Worm (Caenorhabditis elegans) whole organism, young adult: ENCODE results near the gene str-188.

ENCODE experiments used
- C06A6.2 ChIP-seq: fragments of 200-800 bp; sonication (Bioruptor generic); conservative IDR thresholded peaks from 2 replicates; pipeline ENCODE4 v1.3.6; 2022; ENCODE audit warnings: missing genetic modification characterization, missing compliant biosample characterization
- F23B12.7 ChIP-seq: sonication (generic microtip); optimal IDR thresholded peaks from 2 replicates; lab custom pipeline; 2017; ENCODE audit warnings: missing genetic modification characterization, mild to moderate bottlenecking, missing compliant biosample characterization, antibody characterized with exemption, moderate library complexity; ENCODE audit not compliant: insufficient read depth
- F37B4.10 ChIP-seq: fragments of 200-800 bp; sonication (Bioruptor generic); IDR thresholded peaks from 2 replicates; pipeline ENCODE4 v1.3.6; 2022; ENCODE audit warnings: missing genetic modification characterization, missing compliant biosample characterization
- F39B2.1 ChIP-seq: fragments of 200-800 bp; sonication (Bioruptor generic); IDR thresholded peaks from 2 replicates; pipeline ENCODE4 v1.3.6; 2022; ENCODE audit warnings: missing genetic modification reagents, missing genetic modification characterization, missing compliant biosample characterization
- F52B5.7 ChIP-seq: sonication (generic microtip); optimal IDR thresholded peaks from 2 replicates; lab custom pipeline; 2016; ENCODE audit warnings: mild to moderate bottlenecking, missing genetic modification characterization, missing compliant biosample characterization
- F55B11.4 ChIP-seq: sonication (generic microtip); optimal IDR thresholded peaks from 2 replicates; lab custom pipeline; 2016; ENCODE audit warnings: missing compliant biosample characterization, missing genetic modification characterization, borderline replicate concordance; ENCODE audit not compliant: insufficient read depth
- F57A8.1 ChIP-seq: fragments of 200-800 bp; sonication (Bioruptor generic); optimal IDR thresholded peaks from 2 replicates; lab custom pipeline; 2018; ENCODE audit warnings: mild to moderate bottlenecking, missing genetic modification characterization, moderate library complexity, missing compliant biosample characterization
- Y79H2A.3 ChIP-seq: fragments of 200-800 bp; sonication (Bioruptor generic); conservative IDR thresholded peaks from 2 replicates; pipeline ENCODE4 v1.3.6; 2022; ENCODE audit warnings: missing genetic modification reagents, missing genetic modification characterization, missing compliant biosample characterization
- ZK185.1 ChIP-seq: sonication (generic microtip); optimal IDR thresholded peaks from 2 replicates; lab custom pipeline; 2016; ENCODE audit warnings: mild to moderate bottlenecking, missing genetic modification characterization, missing compliant biosample characterization; ENCODE audit not compliant: poor library complexity, severe bottlenecking
- aptf-3 ChIP-seq: fragments of 200-800 bp; sonication (Bioruptor generic); IDR thresholded peaks from 2 replicates; pipeline ENCODE4 v1.3.6; 2022; ENCODE audit warnings: missing genetic modification characterization, missing compliant biosample characterization
- cebp-1 ChIP-seq, 2 experiments: fragments of 200-800 bp in 1 of 2; sonication (Bioruptor generic) in 1 of 2; sonication (generic microtip) in 1 of 2; IDR thresholded peaks in 1 of 2; optimal IDR thresholded peaks in 1 of 2; 2 replicates each; pipeline versions ENCODE4 v1.3.6 to Lab custom; 2017 to 2022; ENCODE audit warnings: missing compliant biosample characterization in 2 of 2, missing genetic modification characterization in 2 of 2, mild to moderate bottlenecking in 1 of 2, missing genetic modification reagents in 1 of 2, moderate library complexity in 1 of 2
- ceh-91 ChIP-seq: fragments of 200-800 bp; sonication (Bioruptor generic); IDR thresholded peaks from 2 replicates; pipeline ENCODE4 v1.3.6; 2022; ENCODE audit warnings: missing genetic modification reagents, missing genetic modification characterization, missing compliant biosample characterization
- chd-7 ChIP-seq: sonication (generic microtip); optimal IDR thresholded peaks from 2 replicates; lab custom pipeline; 2016; ENCODE audit warnings: mild to moderate bottlenecking, missing genetic modification characterization, moderate library complexity, missing compliant biosample characterization
- die-1 ChIP-seq: sonication (generic microtip); optimal IDR thresholded peaks from 2 replicates; lab custom pipeline; 2016; ENCODE audit warnings: missing genotype, mild to moderate bottlenecking, missing genetic modification characterization, missing compliant biosample characterization
- ets-4 ChIP-seq: fragments of 200-800 bp; sonication (Bioruptor generic); optimal IDR thresholded peaks from 2 replicates; lab custom pipeline; 2018; ENCODE audit warnings: mild to moderate bottlenecking, missing genetic modification characterization, missing compliant biosample characterization
- gei-17 ChIP-seq: fragments of 200-800 bp; sonication (Bioruptor generic); optimal IDR thresholded peaks from 2 replicates; lab custom pipeline; 2018; ENCODE audit warnings: mild to moderate bottlenecking, missing genetic modification characterization, missing compliant biosample characterization
- hmg-20 ChIP-seq: fragments of 200-800 bp; sonication (Bioruptor generic); IDR thresholded peaks from 2 replicates; pipeline ENCODE4 v1.3.6; 2022; ENCODE audit warnings: missing genetic modification reagents, missing genetic modification characterization, missing compliant biosample characterization
- hrde-1 ChIP-seq: sonication (generic microtip); optimal IDR thresholded peaks from 2 replicates; lab custom pipeline; 2016; ENCODE audit warnings: missing genetic modification characterization, mild to moderate bottlenecking, missing compliant biosample characterization, moderate library complexity, missing genotype, missing genetic modification reagents, borderline replicate concordance
- lag-1 ChIP-seq: fragments of 200-800 bp; sonication (Bioruptor generic); IDR thresholded peaks from 2 replicates; pipeline ENCODE4 v1.3.6; 2022; ENCODE audit warnings: missing genetic modification reagents, missing genetic modification characterization, missing compliant biosample characterization
- lin-54 ChIP-seq: fragments of 200-800 bp; sonication (Bioruptor generic); optimal IDR thresholded peaks from 2 replicates; lab custom pipeline; 2018; ENCODE audit warnings: mild to moderate bottlenecking, missing genetic modification characterization, missing compliant biosample characterization
- madf-10 ChIP-seq: sonication (generic microtip); optimal IDR thresholded peaks from 2 replicates; lab custom pipeline; 2016; ENCODE audit warnings: mild to moderate bottlenecking, missing genetic modification characterization, missing compliant biosample characterization
- madf-6 ChIP-seq: fragments of 200-800 bp; sonication (Bioruptor generic); IDR thresholded peaks from 2 replicates; pipeline ENCODE4 v1.3.6; 2022; ENCODE audit warnings: missing genetic modification reagents, missing genetic modification characterization, missing compliant biosample characterization
- nfya-2 ChIP-seq: fragments of 200-800 bp; sonication (Bioruptor generic); IDR thresholded peaks from 2 replicates; pipeline ENCODE4 v1.3.6; 2022; ENCODE audit warnings: missing genetic modification reagents, missing genetic modification characterization, missing compliant biosample characterization
- nhr-80 ChIP-seq: sonication (generic microtip); optimal IDR thresholded peaks from 2 replicates; lab custom pipeline; 2016; ENCODE audit warnings: missing genetic modification characterization, missing compliant biosample characterization
- pha-4 ChIP-seq: fragments of 150-350 bp; sonication (generic microtip); optimal IDR thresholded peaks from 2 replicates; lab custom pipeline; 2014; ENCODE audit warnings: missing biosample characterization, missing genetic modification reagents, missing genetic modification characterization
- sea-2 ChIP-seq: fragments of 200-800 bp; sonication (Bioruptor generic); IDR thresholded peaks from 2 replicates; pipeline ENCODE4 v1.3.6; 2022; ENCODE audit warnings: missing genetic modification characterization, missing compliant biosample characterization
- snpc-3.4 ChIP-seq: sonication (generic microtip); optimal IDR thresholded peaks from 2 replicates; lab custom pipeline; 2017; ENCODE audit warnings: missing genetic modification characterization, mild to moderate bottlenecking, missing compliant biosample characterization, antibody characterized with exemption, moderate library complexity, missing genotype, missing genetic modification reagents
- snpc-4 ChIP-seq, 5 experiments: fragments of 150-350 bp in 1 of 5; sonication (generic microtip) in 4 of 5; optimal IDR thresholded peaks; 2 replicates each; lab custom pipeline; 2014 to 2018; ENCODE audit warnings: missing genetic modification characterization in 5 of 5, missing biosample characterization in 3 of 5, antibody characterized with exemption in 2 of 5, mild to moderate bottlenecking in 2 of 5, missing compliant biosample characterization in 2 of 5, missing genotype in 2 of 5, moderate library complexity in 2 of 5, missing genetic modification reagents in 1 of 5
- unc-62 ChIP-seq: fragments of 150-350 bp; optimal IDR thresholded peaks from 2 replicates; lab custom pipeline; 2014; ENCODE audit warnings: missing biosample characterization, missing genetic modification reagents, missing genetic modification characterization
- ztf-25 ChIP-seq: fragments of 200-800 bp; sonication (Bioruptor generic); IDR thresholded peaks from 2 replicates; pipeline ENCODE4 v1.3.6; 2022; ENCODE audit warnings: missing genetic modification reagents, missing genetic modification characterization, missing compliant biosample characterization
- ztf-3 ChIP-seq: fragments of 200-800 bp; sonication (Bioruptor generic); optimal IDR thresholded peaks from 2 replicates; lab custom pipeline; 2018; ENCODE audit warnings: mild to moderate bottlenecking, missing genetic modification characterization, missing compliant biosample characterization

Gene str-188

DNA sequence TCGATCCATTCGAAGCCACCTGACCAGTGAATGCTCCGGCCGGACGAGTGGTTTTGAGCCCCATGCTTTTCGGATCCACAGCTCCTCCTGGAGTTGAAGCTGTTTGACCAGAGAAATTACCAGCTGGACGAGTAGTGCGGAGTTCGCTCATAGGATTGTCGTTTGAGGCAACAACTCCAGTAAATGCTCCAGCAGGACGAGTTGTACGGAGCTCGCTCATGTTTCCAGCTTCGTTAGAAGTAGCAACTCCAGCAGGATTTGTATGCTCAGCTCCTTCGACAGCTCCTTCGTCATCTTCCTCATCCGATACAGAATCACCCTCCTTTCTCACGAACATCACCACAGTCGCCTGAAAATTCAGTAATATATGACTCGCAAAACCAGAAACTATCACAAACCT is 37.1 kb downstream of the str-188 start:
- TF ChIP-seq F52B5.7 (tag; lab: Kevin White, UChicago) = no peak
- TF ChIP-seq ZK185.1 (tag; lab: Kevin White, UChicago) = no peak
- TF ChIP-seq sea-2 = no peak

- TF ChIP-seq die-1 (tag; lab: Kevin White, UChicago) (no peak), chd-7 (tag; lab: Kevin White, UChicago) (no peak), ZK185.1 (tag; lab: Kevin White, UChicago) (no peak), madf-10 (tag; lab: Kevin White, UChicago) (no peak), ets-4 (GFP tag; lab: Kevin White, UChicago) (no peak), F55B11.4 (tag; lab: Kevin White, UChicago) (no peak), cebp-1 (GFP tag; IDR thresholded peaks at IDR 0.05; lab: Robert Waterston, UW) (no peak), cebp-1 (tag; optimal IDR thresholded peaks at IDR 0.05; lab: Kevin White, UChicago) (no peak), F37B4.10 (GFP tag; lab: Robert Waterston, UW) (no peak)
These were observed 38.0 kb downstream of the str-188 start, which contains the start of gene F58E6.5 for ce11 chrV:9754459-9754858. Gene F58E6.5, minus strand, starts transcription at chrV:9754559.

DNA sequence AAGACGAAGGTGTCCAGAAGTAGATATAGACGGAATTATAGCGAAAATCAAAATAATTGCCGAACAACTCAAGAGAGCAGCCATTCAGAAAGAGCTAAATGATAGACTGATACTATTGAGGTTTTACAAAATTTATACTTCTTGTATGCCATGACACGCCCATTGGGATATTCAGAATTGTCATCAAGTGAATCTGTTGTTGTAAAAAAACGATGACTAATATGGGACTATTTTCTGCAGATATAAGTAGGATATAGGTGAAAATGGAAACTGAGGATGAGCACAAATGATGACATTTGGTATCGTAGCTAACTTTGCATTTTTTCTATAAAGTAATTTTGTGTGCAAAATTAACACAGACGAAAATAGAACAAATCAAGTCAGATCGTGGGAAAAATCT is 39.2 kb downstream of the str-188 start, which contains the start of gene F58E6.8:
TSS of gene F58E6.8 (minus strand) at position 101 of the 400 bp plus-strand sequence.
- TF ChIP-seq ceh-91 (GFP tag; lab: Robert Waterston, UW) (no peak), sea-2 (no peak), C06A6.2 (no peak)

DNA sequence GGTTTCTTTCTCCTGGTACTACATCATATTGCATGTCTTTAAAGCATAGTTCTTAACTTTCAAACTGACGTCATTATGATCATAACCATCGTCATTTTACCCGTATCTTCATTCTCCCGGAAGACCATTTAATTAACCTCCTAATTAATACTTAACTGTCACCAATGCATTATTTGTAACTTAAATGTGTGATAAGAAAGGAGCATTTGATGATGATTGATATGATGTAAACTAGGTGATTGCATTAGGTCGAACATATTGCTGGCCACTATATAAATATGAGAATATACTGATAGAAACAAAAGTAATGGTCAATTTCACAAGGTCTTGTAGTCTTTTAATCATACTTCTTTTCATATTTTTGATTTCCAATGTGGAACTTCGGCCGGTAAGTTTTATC is 39.7 kb downstream of the str-188 start, which contains the start of gene hrg-3:
TSS of gene hrg-3 (plus strand) at position 227 of the 400 bp plus-strand sequence.
- TF ChIP-seq hrde-1 (tag; lab: Kevin White, UChicago) (no peak), pha-4 (tag; lab: Kevin White, UChicago) (no peak), unc-62 (GFP tag; lab: Kevin White, UChicago) (peak; percentile 18), nhr-80 (tag; lab: Kevin White, UChicago) (peak; percentile 72)

DNA sequence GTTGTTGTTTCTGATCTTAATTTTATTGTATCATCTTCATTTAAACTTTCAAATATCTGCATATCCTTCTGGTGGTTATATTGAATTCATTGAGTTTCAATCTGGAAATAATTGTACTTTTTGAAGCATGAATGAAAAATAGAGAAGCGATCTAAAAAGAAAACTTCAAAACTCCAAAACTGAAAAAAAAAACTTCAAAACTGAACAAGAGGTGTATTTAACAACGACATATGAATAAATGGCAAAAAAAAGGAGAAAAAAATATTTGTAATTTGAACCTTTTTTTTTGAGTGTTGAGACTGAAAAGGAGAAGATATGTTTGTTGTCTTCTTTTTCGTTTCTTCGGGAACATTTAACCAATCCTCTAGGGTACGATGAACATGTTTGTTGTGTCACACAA is 41.4 kb downstream of the str-188 start, which contains the start of gene F58E6.11:
TSS of gene F58E6.11 (minus strand) at position 101 of the 400 bp plus-strand sequence.
- TF ChIP-seq gei-17 (GFP tag; lab: Kevin White, UChicago) (no peak), lin-54 (GFP tag; lab: Kevin White, UChicago) (no peak), F57A8.1 (GFP tag; lab: Kevin White, UChicago) (no peak), aptf-3 (GFP tag; lab: Robert Waterston, UW) (no peak), Y79H2A.3 (GFP tag; lab: Robert Waterston, UW) (no peak), snpc-3.4 (tag; lab: Kevin White, UChicago) (no peak), cebp-1 (GFP tag; IDR thresholded peaks at IDR 0.05; lab: Robert Waterston, UW) (no peak), cebp-1 (tag; optimal IDR thresholded peaks at IDR 0.05; lab: Kevin White, UChicago) (no peak), ztf-3 (GFP tag; lab: Kevin White, UChicago) (no peak), lag-1 (no peak), snpc-4 (GFP tag; optimal IDR thresholded peaks at IDR 0.05; lab: Kevin White, UChicago) (no peak), snpc-4 (tag; optimal IDR thresholded peaks at IDR 0.05; lab: Kevin White, UChicago) (no peak), F39B2.1 (GFP tag; lab: Robert Waterston, UW) (no peak), madf-6 (GFP tag; lab: Robert Waterston, UW) (no peak), F23B12.7 (tag; lab: Kevin White, UChicago) (no peak), nfya-2 (GFP tag; lab: Robert Waterston, UW) (no peak), ztf-25 (GFP tag; lab: Robert Waterston, UW) (no peak), hmg-20 (GFP tag; lab: Robert Waterston, UW) (no peak)
